Worm (Caenorhabditis elegans): ENCODE data around the gene ZK596.2.

DNA sequence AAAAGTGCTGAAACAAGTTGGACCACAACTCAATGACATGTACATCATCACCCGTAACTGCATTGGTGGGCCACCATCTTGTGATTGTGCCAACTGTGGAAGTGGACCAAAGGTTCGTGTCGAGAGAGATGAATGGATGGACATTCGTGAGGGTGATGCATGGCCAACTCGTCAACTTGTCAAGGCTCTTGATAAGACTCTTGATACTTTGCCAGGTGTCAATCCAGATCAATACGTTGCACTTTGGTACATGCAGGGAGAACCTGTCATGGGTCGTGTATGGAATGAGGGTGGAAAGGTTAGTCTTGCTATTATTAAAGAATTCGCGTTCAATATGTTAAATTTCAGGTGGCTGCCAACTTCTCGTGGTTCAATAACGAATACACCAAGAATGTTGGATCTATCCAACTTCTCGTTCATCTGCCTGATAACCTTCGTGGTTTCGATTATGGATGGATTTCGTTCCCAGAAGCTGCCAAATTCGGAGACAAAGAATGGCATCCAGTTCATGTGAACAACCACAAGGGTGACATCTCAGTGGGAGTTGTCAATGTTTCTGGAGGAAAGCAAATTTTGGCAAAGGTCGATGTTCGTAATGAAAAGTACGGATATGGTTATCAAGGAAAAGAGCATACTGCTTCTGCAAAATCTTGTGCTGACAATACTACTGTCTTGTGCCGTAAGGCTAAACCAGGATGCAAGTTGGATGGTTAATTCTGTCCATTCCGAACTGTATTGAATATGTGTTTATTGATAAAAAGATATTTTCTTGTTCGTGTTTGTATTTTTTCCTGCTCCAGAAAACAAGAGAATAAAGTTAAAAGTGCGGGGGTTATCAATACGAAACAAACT lies 41.5 kb upstream of the ZK596.2 start:
- no peak for TF ChIP-seq pha-4 (tag; optimal IDR thresholded peaks at IDR 0.05)
- no peak for TF ChIP-seq sptf-1 (tag; optimal IDR thresholded peaks at IDR 0.05)
- no peak for TF ChIP-seq mep-1 (tag; optimal IDR thresholded peaks at IDR 0.05)
- no peak for TF ChIP-seq ces-1 (GFP tag; optimal IDR thresholded peaks at IDR 0.05)
- TF ChIP-seq snpc-4 (tag; optimal IDR thresholded peaks at IDR 0.05) = no peak
- TF ChIP-seq unc-62 (GFP tag; optimal IDR thresholded peaks at IDR 0.05) = no peak
- TF ChIP-seq elt-1 (tag; optimal IDR thresholded peaks at IDR 0.05; ENCODE audit: borderline replicate concordance, insufficient read depth) = no peak
- TF ChIP-seq flh-1 (GFP tag; optimal IDR thresholded peaks at IDR 0.05) = no peak
- TF ChIP-seq nhr-12 (tag; optimal IDR thresholded peaks at IDR 0.05) = no peak
- TF ChIP-seq nhr-237 (tag; optimal IDR thresholded peaks at IDR 0.05) = no peak
